Fruit fly (Drosophila melanogaster): ENCODE results near the gene CG1582.

CG1582 gene

dm6 chrX:10905047-10905446 lies 5.9 kb upstream of the CG1582 start (continued):
- TF ChIP-seq CG17186 (GFP tag; optimal IDR thresholded peaks at IDR 0.05) (no peak), nerfin-2 (GFP tag; IDR thresholded peaks at IDR 0.05; ENCODE audit: partially characterized antibody) (no peak), Dref (GFP tag; IDR thresholded peaks at IDR 0.05) (no peak), GATAe (GFP tag; conservative IDR thresholded peaks at IDR 0.05) (no peak), CG18619 (GFP tag; optimal IDR thresholded peaks at IDR 0.05) (peak; percentile 21)

dm6 chrX:10899665-10900064 lies 563 bp upstream of the CG1582 start, which contains the start of gene CG15208:
Gene CG15208, plus strand, starts transcription at chrX:10899965.
- TF ChIP-seq unc-4 (GFP tag; IDR thresholded peaks at IDR 0.05; ENCODE audit: partially characterized antibody) = 0 out of 2 replicates have a peak, but pooled peaks have one; percentile 1
- no peak for TF ChIP-seq CG4707 (GFP tag; optimal IDR thresholded peaks at IDR 0.05)
- no peak for TF ChIP-seq HLHmδ (GFP tag; optimal IDR thresholded peaks at IDR 0.05)
- no peak for TF ChIP-seq CG12659 (GFP tag; optimal IDR thresholded peaks at IDR 0.05)

- TF ChIP-seq CG6175 (GFP tag; IDR thresholded peaks at IDR 0.05) = no peak
- no peak for TF ChIP-seq da (GFP tag; optimal IDR thresholded peaks at IDR 0.05)
- TF ChIP-seq Xrp1 (GFP tag; IDR thresholded peaks at IDR 0.05) = 0 out of 2 replicates have a peak, but pooled peaks have one; percentile 20
- TF ChIP-seq Med (GFP tag) = peak; percentile 28
- TF ChIP-seq CG6689 (GFP tag; IDR thresholded peaks at IDR 0.05) = 0 out of 2 replicates have a peak, but pooled peaks have one; percentile 14
- no peak for TF ChIP-seq prd (optimal IDR thresholded peaks at IDR 0.05)
- TF ChIP-seq prd (GFP tag; IDR thresholded peaks at IDR 0.05) = 0 out of 3 replicates have a peak, but pooled peaks have one; percentile 17
- TF ChIP-seq gem (tag; optimal IDR thresholded peaks at IDR 0.05) = peak; percentile 7
- TF ChIP-seq sens (GFP tag) = peak; percentile 47
- TF ChIP-seq bowl (GFP tag; IDR thresholded peaks at IDR 0.05) = no peak
- TF ChIP-seq ara (GFP tag; IDR thresholded peaks at IDR 0.05) = 0 out of 2 replicates have a peak, but pooled peaks have one; percentile 9
These were observed 5.9 kb downstream of the CG1582 start for dm6 chrX:10893208-10893607.

- TF ChIP-seq z (GFP tag; IDR thresholded peaks at IDR 0.05) = peak; percentile 88
- TF ChIP-seq Nf-YC (tag; optimal IDR thresholded peaks at IDR 0.05) = no peak
These were observed 8.0 kb downstream of the CG1582 start, which contains the start of gene Ork1 for dm6 chrX:10891150-10891549. Gene Ork1, minus strand, starts transcription at chrX:10891250.

- TF ChIP-seq row (GFP tag; IDR thresholded peaks at IDR 0.05) = no peak
- TF ChIP-seq MESR4 (GFP tag; optimal IDR thresholded peaks at IDR 0.05) = no peak
- TF ChIP-seq CG15073 (GFP tag; optimal IDR thresholded peaks at IDR 0.05) = no peak
- TF ChIP-seq gce (GFP tag; IDR thresholded peaks at IDR 0.05) = no peak
- no peak for TF ChIP-seq CG7745 (tag; optimal IDR thresholded peaks at IDR 0.05)
- no peak for TF ChIP-seq CHES-1-like (GFP tag; optimal IDR thresholded peaks at IDR 0.05)
- TF ChIP-seq CG8388 (GFP tag; optimal IDR thresholded peaks at IDR 0.05) = no peak
- TF ChIP-seq usp (GFP tag; optimal IDR thresholded peaks at IDR 0.05) = no peak
- no peak for TF ChIP-seq wek (GFP tag; optimal IDR thresholded peaks at IDR 0.05)
- TF ChIP-seq CG43689 (GFP tag; IDR thresholded peaks at IDR 0.05) = no peak
- no peak for TF ChIP-seq ash1 (GFP tag; optimal IDR thresholded peaks at IDR 0.05)
- TF ChIP-seq CG2875 (GFP tag; optimal IDR thresholded peaks at IDR 0.05) = no peak
- TF ChIP-seq btn (GFP tag; optimal IDR thresholded peaks at IDR 0.05) = no peak
- no peak for TF ChIP-seq Fer3 (tag; optimal IDR thresholded peaks at IDR 0.05)
- no peak for TF ChIP-seq Awh (GFP tag; IDR thresholded peaks at IDR 0.05)
- no peak for TF ChIP-seq CG4820 (GFP tag; optimal IDR thresholded peaks at IDR 0.05)
- TF ChIP-seq repo (GFP tag; optimal IDR thresholded peaks at IDR 0.05) = no peak
- TF ChIP-seq CG13775 (GFP tag; optimal IDR thresholded peaks at IDR 0.05) = no peak
- TF ChIP-seq Dip2 (GFP tag; IDR thresholded peaks at IDR 0.05) = no peak
These were observed 9.0 kb downstream of the CG1582 start for dm6 chrX:10889955-10890617.

Measured in whole organism, embryonic.